Worm (Caenorhabditis elegans) whole organism, L2 larva: ENCODE results near the gene R12B2.8.

Source experiments
- F13H6.1 ChIP-seq: sonication (generic microtip); optimal IDR thresholded peaks from 2 replicates; lab custom pipeline; 2016; ENCODE audit warnings: missing genetic modification characterization, missing compliant biosample characterization
- R02D3.7 ChIP-seq: fragments of 150-350 bp; optimal IDR thresholded peaks from 2 replicates; lab custom pipeline; 2014; ENCODE audit warnings: missing biosample characterization, missing genetic modification characterization
- alr-1 ChIP-seq: fragments of 150-350 bp; optimal IDR thresholded peaks from 2 replicates; lab custom pipeline; 2014; ENCODE audit warnings: missing biosample characterization, missing genetic modification characterization
- ama-1 ChIP-seq: fragments of 150-350 bp; optimal IDR thresholded peaks from 2 replicates; lab custom pipeline; 2018; ENCODE audit warnings: inconsistent platforms
- ceh-82 ChIP-seq: fragments of 150-350 bp; optimal IDR thresholded peaks from 2 replicates; lab custom pipeline; 2014; ENCODE audit warnings: missing biosample characterization, missing genetic modification characterization
- egl-27 ChIP-seq: sonication (generic microtip); optimal IDR thresholded peaks from 3 replicates; lab custom pipeline; 2017; ENCODE audit warnings: missing biosample characterization, missing genetic modification reagents, missing genetic modification characterization
- lin-39 ChIP-seq: fragments of 150-350 bp; optimal IDR thresholded peaks from 2 replicates; lab custom pipeline; 2014; ENCODE audit warnings: missing biosample characterization, missing genetic modification reagents, missing genetic modification characterization
- mab-5 ChIP-seq: fragments of 150-350 bp; optimal IDR thresholded peaks from 2 replicates; lab custom pipeline; 2014; ENCODE audit warnings: missing biosample characterization, missing genetic modification characterization
- mbf-1 ChIP-seq: sonication (generic microtip); optimal IDR thresholded peaks from 2 replicates; lab custom pipeline; 2017; ENCODE audit warnings: missing biosample characterization, missing genetic modification characterization
- nhr-237 ChIP-seq: fragments of 150-350 bp; optimal IDR thresholded peaks from 2 replicates; lab custom pipeline; 2014; ENCODE audit warnings: missing biosample characterization, missing genetic modification characterization
- peb-1 ChIP-seq: fragments of 150-350 bp; optimal IDR thresholded peaks from 2 replicates; lab custom pipeline; 2014; ENCODE audit warnings: missing biosample characterization, missing genetic modification characterization
- snpc-4 ChIP-seq: fragments of 150-350 bp; optimal IDR thresholded peaks from 2 replicates; lab custom pipeline; 2014; ENCODE audit warnings: missing biosample characterization, missing genetic modification characterization
- ztf-11 ChIP-seq: sonication (generic microtip); optimal IDR thresholded peaks from 2 replicates; lab custom pipeline; 2017; ENCODE audit warnings: missing biosample characterization, missing genetic modification characterization

DNA sequence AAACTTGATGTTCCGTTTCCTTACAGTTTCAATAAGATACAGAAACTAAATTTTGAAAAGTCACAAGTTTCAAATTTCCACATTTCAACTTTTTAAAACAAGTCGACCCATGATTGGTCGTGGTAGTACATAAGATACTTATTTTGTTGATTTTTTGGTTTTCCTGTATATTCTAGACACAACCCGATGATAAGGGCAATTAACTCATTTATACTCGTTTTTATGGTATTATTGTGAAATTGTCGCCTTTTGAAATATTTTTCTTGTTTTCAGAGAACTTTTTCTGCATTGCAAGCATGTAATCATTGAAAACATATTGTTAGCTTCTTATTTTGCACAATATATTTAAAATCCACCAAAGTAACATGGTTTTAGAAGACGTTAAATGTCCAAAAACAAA, 11.8 kb upstream of the R12B2.8 start:
- TF ChIP-seq ama-1 (no peak), ztf-11 (tag; lab: Kevin White, UChicago) (no peak), egl-27 (tag; lab: Kevin White, UChicago) (no peak), mab-5 (tag; lab: Kevin White, UChicago) (no peak), alr-1 (tag; lab: Kevin White, UChicago) (no peak), R02D3.7 (tag; lab: Kevin White, UChicago) (no peak), snpc-4 (tag; lab: Kevin White, UChicago) (no peak), F13H6.1 (no peak), nhr-237 (tag; lab: Kevin White, UChicago) (no peak), peb-1 (tag; lab: Kevin White, UChicago) (no peak), lin-39 (tag; lab: Kevin White, UChicago) (no peak), mbf-1 (tag; lab: Kevin White, UChicago) (no peak), ceh-82 (tag; lab: Kevin White, UChicago) (no peak)
